Worm (Caenorhabditis elegans) whole organism, midembryonic: ENCODE results near the gene nspg-6.
A peak's percentile ranks its signal among the peaks of the same experiment; 100 is the strongest.

Experiments used
- T22C8.4 ChIP-seq: fragments of 200-800 bp; sonication (Bioruptor generic); IDR thresholded peaks from 2 replicates; pipeline ENCODE4 v1.3.6; 2022; ENCODE audit warnings: missing genetic modification characterization, missing compliant biosample characterization
- cog-1 ChIP-seq: sonication (generic microtip); optimal IDR thresholded peaks from 2 replicates; lab custom pipeline; 2016; ENCODE audit warnings: missing genetic modification characterization, missing compliant biosample characterization
- flt-1 ChIP-seq: fragments of 200-800 bp; sonication (Bioruptor generic); IDR thresholded peaks from 2 replicates; pipeline ENCODE4 v1.3.6; 2022; ENCODE audit warnings: missing genetic modification characterization, missing compliant biosample characterization
- klf-2 ChIP-seq: fragments of 200-800 bp; sonication (Bioruptor generic); conservative IDR thresholded peaks from 2 replicates; pipeline ENCODE4 v1.3.6; 2022; ENCODE audit warnings: missing genetic modification reagents, missing genetic modification characterization, missing compliant biosample characterization
- med-1 ChIP-seq: sonication (generic microtip); optimal IDR thresholded peaks from 2 replicates; lab custom pipeline; 2017; ENCODE audit warnings: missing genetic modification characterization, mild to moderate bottlenecking, missing compliant biosample characterization, antibody characterized with exemption, missing genetic modification reagents; ENCODE audit not compliant: insufficient read depth
- ref-1 ChIP-seq: fragments of 200-800 bp; sonication (Bioruptor generic); conservative IDR thresholded peaks from 2 replicates; pipeline ENCODE4 v1.3.6; 2022; ENCODE audit warnings: missing genetic modification reagents, missing genetic modification characterization, missing compliant biosample characterization
- tab-1 ChIP-seq: fragments of 200-800 bp; sonication (Bioruptor generic); IDR thresholded peaks from 2 replicates; pipeline ENCODE4 v1.3.6; 2022; ENCODE audit warnings: missing genetic modification characterization, missing compliant biosample characterization
- ztf-23 ChIP-seq: fragments of 200-800 bp; sonication (Bioruptor generic); IDR thresholded peaks from 2 replicates; pipeline ENCODE4 v1.3.6; 2022; ENCODE audit warnings: missing genetic modification reagents, missing genetic modification characterization, missing compliant biosample characterization
- ztf-29 ChIP-seq: fragments of 200-800 bp; sonication (Bioruptor generic); IDR thresholded peaks from 2 replicates; pipeline ENCODE4 v1.3.6; 2022; ENCODE audit warnings: missing genetic modification reagents, missing genetic modification characterization, missing compliant biosample characterization

nspg-6 gene

DNA sequence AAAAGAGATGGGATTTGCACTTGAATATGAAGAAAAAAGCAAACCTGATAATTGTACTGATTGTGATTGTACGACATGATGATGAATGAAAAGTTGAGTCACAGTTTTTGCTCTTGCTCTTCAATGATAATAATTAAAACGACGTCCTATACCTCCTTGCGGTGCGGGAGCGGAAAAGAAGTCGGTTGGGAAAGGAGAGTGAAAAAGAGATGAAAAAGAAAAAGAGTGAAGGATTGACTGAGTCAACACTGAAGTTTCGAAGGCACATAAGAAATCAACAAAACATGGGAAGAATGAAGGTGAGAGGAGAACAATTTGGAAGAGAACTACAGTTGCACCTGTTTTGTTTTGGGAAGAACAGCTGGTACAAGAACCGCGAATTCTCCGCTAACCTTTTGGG lies 4.6 kb upstream of the nspg-6 start, which contains the start of gene F56C9.8:
F56C9.8 (minus strand) TSS at position 120 of the 400 bp plus-strand sequence.
- TF ChIP-seq cog-1 (tag; lab: Kevin White, UChicago), result no peak
- TF ChIP-seq T22C8.4 (GFP tag; lab: Robert Waterston, UW), result no peak
- no peak for TF ChIP-seq ztf-29 (GFP tag; lab: Robert Waterston, UW)
- TF ChIP-seq tab-1 (GFP tag; lab: Robert Waterston, UW), result no peak
- TF ChIP-seq ztf-23 (GFP tag; lab: Robert Waterston, UW), result no peak
- no peak for TF ChIP-seq klf-2
- TF ChIP-seq ref-1, result no peak
- TF ChIP-seq med-1 (GFP tag; lab: Kevin White, UChicago), result no peak
- no peak for TF ChIP-seq flt-1 (GFP tag; lab: Robert Waterston, UW)

DNA sequence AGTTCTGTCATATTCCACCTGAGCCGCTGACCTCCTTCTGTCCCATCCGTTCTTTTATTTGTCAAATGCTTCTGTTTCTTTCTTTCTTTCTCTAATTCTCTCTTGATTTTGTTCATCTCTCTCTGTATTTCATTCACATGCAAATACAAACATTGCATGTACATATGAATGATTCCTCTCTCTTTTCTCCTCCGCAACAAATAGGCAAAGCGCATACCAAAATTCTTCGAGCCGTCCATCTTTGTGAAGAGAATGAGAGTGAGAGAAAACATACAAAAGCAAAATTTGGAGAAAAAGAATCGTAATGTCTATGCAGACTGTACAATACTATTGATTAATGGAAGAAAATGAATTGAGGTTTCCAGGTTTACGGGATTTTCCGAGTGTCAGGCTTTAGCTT lies 2.6 kb upstream of the nspg-6 start:
- no peak for TF ChIP-seq ztf-29 (GFP tag; lab: Robert Waterston, UW)
- peak; percentile 7 for TF ChIP-seq cog-1 (tag; lab: Kevin White, UChicago)
- no peak for TF ChIP-seq ztf-23 (GFP tag; lab: Robert Waterston, UW)
- no peak for TF ChIP-seq klf-2

DNA sequence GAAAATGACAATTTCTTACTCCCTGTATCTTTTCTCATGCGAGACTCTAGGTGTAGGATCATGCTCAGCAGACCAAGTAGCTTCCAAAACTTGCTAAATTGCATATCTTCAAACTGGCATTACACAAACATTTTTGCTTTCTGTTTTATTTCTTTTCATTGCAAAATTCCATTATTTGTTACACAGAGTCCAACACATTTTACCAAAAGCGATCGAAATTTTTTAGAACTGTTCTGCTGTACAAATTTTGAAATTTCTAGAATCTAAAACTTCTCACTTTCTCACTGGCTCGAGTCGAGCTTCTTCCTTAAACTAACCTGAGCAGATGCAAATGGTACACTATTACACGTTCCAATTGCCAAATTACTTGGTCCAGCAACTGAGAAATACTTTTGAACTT lies 304 bp downstream of the nspg-6 start:
- TF ChIP-seq tab-1 (GFP tag; lab: Robert Waterston, UW) (no peak), med-1 (GFP tag; lab: Kevin White, UChicago) (no peak), cog-1 (tag; lab: Kevin White, UChicago) (no peak), klf-2 (no peak), ztf-29 (GFP tag; lab: Robert Waterston, UW) (no peak), T22C8.4 (GFP tag; lab: Robert Waterston, UW) (no peak), ztf-23 (GFP tag; lab: Robert Waterston, UW) (no peak), ref-1 (no peak), flt-1 (GFP tag; lab: Robert Waterston, UW) (no peak)

DNA sequence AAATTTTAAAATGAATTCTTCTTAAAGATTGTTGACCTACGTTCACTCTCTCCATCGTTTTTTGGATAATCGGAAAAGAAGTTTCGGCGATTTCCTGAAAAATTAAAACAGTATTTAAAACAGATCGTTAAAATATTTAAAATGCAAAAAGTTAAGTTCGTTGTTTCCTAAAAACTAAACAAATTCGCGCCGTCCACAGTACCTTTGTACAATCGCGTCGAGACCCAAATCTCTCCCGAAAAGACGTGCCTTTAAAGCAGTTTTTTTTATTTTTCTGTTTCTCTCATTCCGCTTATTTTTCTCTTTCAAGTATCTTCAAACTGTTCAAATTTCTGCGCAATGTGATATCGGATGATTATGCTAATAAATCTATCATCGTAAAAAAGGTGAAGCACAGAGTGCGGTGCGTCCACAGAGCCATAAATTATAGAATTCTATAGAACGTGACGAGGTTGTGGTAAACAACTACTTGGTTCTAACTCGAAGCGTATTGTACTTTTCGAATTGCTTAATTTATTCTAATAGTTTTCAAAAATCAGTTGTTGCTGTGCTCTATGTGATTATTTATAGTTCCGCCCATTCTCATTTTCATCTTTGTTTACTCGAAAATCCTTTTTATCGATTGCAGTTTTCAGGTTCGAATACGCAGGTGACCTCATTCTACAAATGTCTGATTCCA lies 4.0 kb downstream of the nspg-6 start, which contains the start of the genes F56C9.6 and F56C9.3:
F56C9.6 (minus strand) TSS at position 112 of the 679 bp plus-strand sequence.
F56C9.3 (plus strand) TSS at position 629 of the 679 bp plus-strand sequence.
- TF ChIP-seq ref-1, result no peak
- TF ChIP-seq tab-1 (GFP tag; lab: Robert Waterston, UW), result no peak
- no peak for TF ChIP-seq T22C8.4 (GFP tag; lab: Robert Waterston, UW)
- no peak for TF ChIP-seq ztf-23 (GFP tag; lab: Robert Waterston, UW)
- no peak for TF ChIP-seq flt-1 (GFP tag; lab: Robert Waterston, UW)
- TF ChIP-seq cog-1 (tag; lab: Kevin White, UChicago), result no peak
- TF ChIP-seq klf-2, result no peak
- TF ChIP-seq ztf-29 (GFP tag; lab: Robert Waterston, UW), result no peak
- no peak for TF ChIP-seq med-1 (GFP tag; lab: Kevin White, UChicago)

DNA sequence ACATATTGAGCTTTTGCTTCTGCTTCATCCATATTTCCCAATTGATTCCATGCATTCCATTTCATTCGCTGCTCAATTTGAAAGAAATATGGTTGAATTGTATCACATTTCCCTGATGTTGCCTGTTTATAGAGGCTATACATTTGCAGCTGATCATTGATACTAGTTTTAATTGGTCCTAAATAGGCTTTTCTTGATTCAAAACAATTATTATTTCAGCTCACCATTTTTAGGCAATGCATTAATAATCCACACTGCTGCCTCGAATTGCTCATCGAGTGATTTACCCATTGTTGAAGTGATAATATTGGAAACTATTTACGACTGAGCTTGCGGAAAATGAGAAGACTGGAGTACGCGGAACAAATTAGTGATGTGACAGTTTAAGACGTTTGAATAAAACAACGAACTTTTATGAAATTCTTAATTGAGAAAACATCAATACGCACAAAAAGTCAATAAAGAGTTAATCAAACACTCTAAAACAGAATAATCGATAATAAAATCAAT lies 6.1 kb downstream of the nspg-6 start, which contains the start of gene acbp-4:
acbp-4 (minus strand) TSS at position 510 of the 510 bp plus-strand sequence.
- TF ChIP-seq med-1 (GFP tag; lab: Kevin White, UChicago), result no peak

DNA sequence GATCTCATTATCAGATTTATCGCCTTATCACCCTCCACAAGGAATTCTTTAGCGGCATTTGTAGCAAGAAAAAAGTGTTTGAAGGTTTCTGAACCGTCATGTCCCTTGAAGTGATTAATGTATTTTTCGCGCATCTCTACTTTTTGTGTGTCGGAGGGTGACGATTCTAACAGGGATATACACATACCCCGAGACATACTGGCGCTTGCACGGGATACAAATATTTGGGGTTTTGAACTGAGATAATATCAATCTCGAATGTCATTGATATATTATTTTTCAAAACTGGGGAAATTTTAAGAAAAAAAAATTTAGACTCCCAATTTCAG lies 9.2 kb downstream of the nspg-6 start:
- TF ChIP-seq ref-1, result no peak
- TF ChIP-seq T22C8.4 (GFP tag; lab: Robert Waterston, UW), result no peak
- no peak for TF ChIP-seq med-1 (GFP tag; lab: Kevin White, UChicago)
- no peak for TF ChIP-seq klf-2
- TF ChIP-seq cog-1 (tag; lab: Kevin White, UChicago), result no peak
- TF ChIP-seq tab-1 (GFP tag; lab: Robert Waterston, UW), result no peak
- no peak for TF ChIP-seq flt-1 (GFP tag; lab: Robert Waterston, UW)
- TF ChIP-seq ztf-23 (GFP tag; lab: Robert Waterston, UW), result no peak
- TF ChIP-seq ztf-29 (GFP tag; lab: Robert Waterston, UW), result no peak

DNA sequence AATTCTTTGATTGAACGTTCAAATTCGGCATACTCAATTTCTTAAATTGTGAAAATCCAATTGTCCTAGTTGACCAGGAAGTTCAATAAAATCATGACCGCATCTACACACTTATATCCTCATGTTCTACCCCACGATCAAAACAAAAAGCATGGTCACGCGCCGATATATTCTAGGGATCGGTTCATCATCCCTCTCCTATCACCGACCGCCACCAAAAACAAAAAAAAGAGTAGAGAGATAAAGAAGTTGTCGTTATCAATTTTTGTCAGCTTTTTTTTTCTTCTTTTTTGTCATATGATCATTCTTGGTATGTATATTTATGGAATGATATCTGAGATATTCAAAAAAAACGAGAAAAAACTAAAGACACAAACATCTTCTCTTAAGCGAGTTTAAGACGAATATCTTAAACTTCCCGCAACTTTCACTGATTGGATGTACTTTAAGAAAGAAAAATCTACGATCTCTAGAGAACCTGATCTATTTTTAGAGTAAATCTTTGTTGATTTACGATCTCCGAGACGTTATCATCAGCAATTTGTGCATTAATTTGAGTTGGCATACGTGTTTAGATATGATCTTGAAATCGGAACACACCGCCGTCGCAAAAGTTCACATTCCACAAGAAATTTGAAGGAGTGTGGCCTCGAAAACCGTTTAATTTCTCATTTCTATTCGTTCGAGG lies 9.7 kb downstream of the nspg-6 start:
- TF ChIP-seq ref-1 (no peak), tab-1 (GFP tag; lab: Robert Waterston, UW) (no peak), ztf-29 (GFP tag; lab: Robert Waterston, UW) (no peak), ztf-23 (GFP tag; lab: Robert Waterston, UW) (no peak)

DNA sequence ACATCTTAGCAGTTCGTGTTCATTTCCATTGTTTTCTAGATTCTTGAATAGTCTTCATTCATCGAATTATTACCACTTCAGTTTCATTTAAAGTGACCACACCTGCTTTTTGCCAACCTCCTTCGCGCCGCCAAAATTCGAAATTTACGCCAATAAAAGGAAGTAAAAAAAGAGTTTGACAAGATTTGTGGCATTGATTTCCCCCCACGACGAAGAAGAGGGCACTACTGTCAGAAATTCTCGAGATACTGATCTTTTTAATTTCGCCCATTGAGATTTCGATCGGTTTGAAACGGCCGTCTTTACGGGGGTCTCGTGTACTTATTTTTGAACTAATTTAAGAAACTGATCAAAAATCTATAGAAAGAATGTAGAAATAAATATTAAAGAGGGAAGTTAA lies 13.1 kb downstream of the nspg-6 start:
- TF ChIP-seq ztf-23 (GFP tag; lab: Robert Waterston, UW), result no peak
- no peak for TF ChIP-seq klf-2
- TF ChIP-seq ref-1, result no peak
- no peak for TF ChIP-seq tab-1 (GFP tag; lab: Robert Waterston, UW)
- no peak for TF ChIP-seq cog-1 (tag; lab: Kevin White, UChicago)
- no peak for TF ChIP-seq med-1 (GFP tag; lab: Kevin White, UChicago)
- TF ChIP-seq ztf-29 (GFP tag; lab: Robert Waterston, UW), result no peak

DNA sequence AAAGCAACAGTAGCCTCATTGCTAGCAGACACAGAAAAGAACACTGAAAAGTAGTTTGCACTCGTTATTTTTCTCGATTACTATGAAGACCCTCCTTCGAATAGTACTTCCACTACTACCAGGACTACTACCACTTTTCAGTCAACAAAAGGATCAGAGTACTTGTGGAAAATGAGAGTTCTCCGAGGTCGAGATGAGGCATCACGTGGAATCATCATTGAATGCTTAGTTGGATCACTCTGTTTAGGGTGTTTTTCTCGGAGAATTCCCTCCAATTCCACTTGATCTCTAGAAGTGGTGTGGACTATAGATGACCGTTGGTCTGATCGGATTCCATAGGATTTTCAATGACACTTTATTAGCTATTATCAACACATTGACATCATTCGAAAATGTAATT lies 14.0 kb downstream of the nspg-6 start:
- TF ChIP-seq med-1 (GFP tag; lab: Kevin White, UChicago) (no peak), T22C8.4 (GFP tag; lab: Robert Waterston, UW) (no peak), cog-1 (tag; lab: Kevin White, UChicago) (no peak), flt-1 (GFP tag; lab: Robert Waterston, UW) (no peak), tab-1 (GFP tag; lab: Robert Waterston, UW) (no peak), ztf-23 (GFP tag; lab: Robert Waterston, UW) (no peak), ztf-29 (GFP tag; lab: Robert Waterston, UW) (no peak), klf-2 (no peak), ref-1 (no peak)
